Worm (Caenorhabditis elegans) whole organism, early embryonic: ENCODE data around the gene lam-2.

Source experiments
- B0310.2 ChIP-seq: sonication (generic microtip); optimal IDR thresholded peaks from 2 replicates; lab custom pipeline; 2016; ENCODE audit warnings: mild to moderate bottlenecking, missing genetic modification characterization, missing compliant biosample characterization
- F13C5.2 ChIP-seq: sonication (generic microtip); optimal IDR thresholded peaks from 2 replicates; lab custom pipeline; 2017; ENCODE audit warnings: mild to moderate bottlenecking, missing genetic modification characterization, inconsistent platforms, missing compliant biosample characterization
- aly-1 ChIP-seq: sonication (generic microtip); optimal IDR thresholded peaks from 2 replicates; lab custom pipeline; 2016; ENCODE audit warnings: missing genetic modification characterization, missing compliant biosample characterization
- ama-1 ChIP-seq: fragments of 150-350 bp; optimal IDR thresholded peaks from 2 replicates; lab custom pipeline; 2014
- ceh-36 ChIP-seq: sonication (generic microtip); optimal IDR thresholded peaks from 2 replicates; lab custom pipeline; 2016; ENCODE audit warnings: missing genetic modification characterization, inconsistent platforms, missing compliant biosample characterization
- ets-7 ChIP-seq: sonication (generic microtip); optimal IDR thresholded peaks from 2 replicates; lab custom pipeline; 2016; ENCODE audit warnings: missing genotype, missing genetic modification characterization, missing compliant biosample characterization
- flt-1 ChIP-seq: fragments of 200-800 bp; sonication (Bioruptor generic); IDR thresholded peaks from 2 replicates; pipeline ENCODE4 v1.3.6; 2022; ENCODE audit warnings: missing genetic modification characterization, missing compliant biosample characterization
- pes-1 ChIP-seq: fragments of 200-800 bp; sonication (Bioruptor generic); IDR thresholded peaks from 2 replicates; pipeline ENCODE4 v1.3.6; 2022; ENCODE audit warnings: missing genetic modification reagents, missing genetic modification characterization, missing compliant biosample characterization
- scrt-1 ChIP-seq: fragments of 200-800 bp; sonication (Bioruptor generic); IDR thresholded peaks from 2 replicates; pipeline ENCODE4 v1.3.6; 2022; ENCODE audit warnings: missing genetic modification characterization, missing compliant biosample characterization
- sea-1 ChIP-seq: fragments of 200-800 bp; sonication (Bioruptor generic); conservative IDR thresholded peaks from 2 replicates; pipeline ENCODE4 v1.3.6; 2022; ENCODE audit warnings: missing genetic modification characterization, missing compliant biosample characterization
- tbx-37 ChIP-seq: fragments of 200-800 bp; sonication (Bioruptor generic); conservative IDR thresholded peaks from 2 replicates; pipeline ENCODE4 v1.3.6; 2022; ENCODE audit warnings: missing genetic modification reagents, missing genetic modification characterization, missing compliant biosample characterization

- TF ChIP-seq sea-1 (GFP tag; lab: Robert Waterston, UW) (no peak), scrt-1 (GFP tag; lab: Robert Waterston, UW) (no peak), F13C5.2 (tag; lab: Kevin White, UChicago) (no peak), flt-1 (GFP tag; lab: Robert Waterston, UW) (no peak), ama-1 (lab: Kevin White, UChicago) (no peak), ets-7 (no peak), tbx-37 (no peak), pes-1 (GFP tag; lab: Robert Waterston, UW) (no peak), ceh-36 (no peak), B0310.2 (tag; lab: Kevin White, UChicago) (no peak), aly-1 (tag; lab: Kevin White, UChicago) (no peak)
These were observed 44.9 kb downstream of the lam-2 start, which contains the start of gene C36B7.2 for ce11 chrX:7106103-7106502.
